Worm (Caenorhabditis elegans) whole organism, L1 larva: Measurements from ENCODE around the gene T16H12.3.
"Not testable (repeated sequence)": the region's sequence is repeated elsewhere in the genome, so short reads cannot be mapped to it uniquely, and the experiment has no call there.

Experiments used
- C16A3.4 ChIP-seq: fragments of 150-350 bp; optimal IDR thresholded peaks from 2 replicates; lab custom pipeline; 2014; ENCODE audit warnings: missing biosample characterization, missing genetic modification characterization
- F16B12.6 ChIP-seq: fragments of 150-350 bp; optimal IDR thresholded peaks from 2 replicates; lab custom pipeline; 2014; ENCODE audit warnings: missing biosample characterization, missing genetic modification characterization
- blmp-1 ChIP-seq: fragments of 150-350 bp; optimal IDR thresholded peaks from 2 replicates; lab custom pipeline; 2014; ENCODE audit warnings: missing biosample characterization, missing genetic modification characterization
- ceh-63 ChIP-seq: fragments of 200-800 bp; sonication (Bioruptor generic); optimal IDR thresholded peaks from 2 replicates; lab custom pipeline; 2018; ENCODE audit warnings: mild to moderate bottlenecking, missing genetic modification characterization, missing compliant biosample characterization
- ceh-82 ChIP-seq, 3 experiments: fragments of 150-350 bp in 1 of 3; sonication (generic microtip) in 2 of 3; optimal IDR thresholded peaks; 2 replicates each; lab custom pipeline; 2014 to 2017; ENCODE audit warnings: missing biosample characterization in 3 of 3, missing genetic modification characterization in 3 of 3
- ces-1 ChIP-seq: fragments of 150-350 bp; optimal IDR thresholded peaks from 2 replicates; lab custom pipeline; 2014; ENCODE audit warnings: missing biosample characterization, missing genetic modification reagents, missing genetic modification characterization
- dpl-1 ChIP-seq, 3 experiments: fragments of 150-350 bp in 2 of 3; sonication (generic microtip) in 1 of 3; optimal IDR thresholded peaks; 2 replicates each; lab custom pipeline; 2014 to 2017; ENCODE audit warnings: missing biosample characterization in 3 of 3, missing genetic modification characterization in 3 of 3, missing genetic modification reagents in 3 of 3
- dsc-1 ChIP-seq: sonication (generic microtip); optimal IDR thresholded peaks from 2 replicates; lab custom pipeline; 2016; ENCODE audit warnings: mild to moderate bottlenecking, missing genetic modification characterization, missing compliant biosample characterization
- efl-1 ChIP-seq, 4 experiments: fragments of 150-350 bp; optimal IDR thresholded peaks in 3 of 4; peaks in 1 of 4; 1 replicate in 1 of 4; 2 replicates in 3 of 4; lab custom pipeline; 2014; ENCODE audit warnings: missing biosample characterization in 2 of 4, missing genetic modification characterization in 2 of 4, missing genetic modification reagents in 2 of 4
- egl-27 ChIP-seq, 2 experiments: fragments of 150-350 bp in 1 of 2; sonication (generic microtip); optimal IDR thresholded peaks; 3 replicates each; lab custom pipeline; 2017 to 2018; ENCODE audit warnings: missing biosample characterization in 2 of 2, missing genetic modification characterization in 2 of 2, missing genetic modification reagents in 2 of 2
- elt-2 ChIP-seq: sonication (generic microtip); optimal IDR thresholded peaks from 2 replicates; lab custom pipeline; 2016; ENCODE audit warnings: missing genetic modification characterization, mild to moderate bottlenecking, inconsistent platforms, missing compliant biosample characterization, missing genetic modification reagents
- elt-3 ChIP-seq, 6 experiments: fragments of 150-350 bp in 1 of 6; sonication (generic microtip); optimal IDR thresholded peaks; 2 replicates each; lab custom pipeline; 2017 to 2018; ENCODE audit warnings: missing biosample characterization in 6 of 6, missing genetic modification characterization in 6 of 6, inconsistent platforms in 1 of 6
- fkh-4 ChIP-seq: sonication (generic microtip); optimal IDR thresholded peaks from 2 replicates; lab custom pipeline; 2016; ENCODE audit warnings: missing compliant biosample characterization, missing genetic modification characterization, borderline replicate concordance
- fkh-8 ChIP-seq: sonication (generic microtip); optimal IDR thresholded peaks from 2 replicates; lab custom pipeline; 2016; ENCODE audit warnings: mild to moderate bottlenecking, missing genetic modification characterization, missing compliant biosample characterization
- fos-1 ChIP-seq: fragments of 150-350 bp; optimal IDR thresholded peaks from 2 replicates; lab custom pipeline; 2014; ENCODE audit warnings: missing biosample characterization, missing genetic modification characterization
- hlh-4 ChIP-seq: sonication (generic microtip); optimal IDR thresholded peaks from 2 replicates; lab custom pipeline; 2016; ENCODE audit warnings: mild to moderate bottlenecking, missing genetic modification characterization, missing compliant biosample characterization
- isw-1 ChIP-seq: fragments of 200-800 bp; sonication (Bioruptor generic); IDR thresholded peaks from 2 replicates; pipeline ENCODE4 v1.3.6; 2022; ENCODE audit warnings: missing genetic modification characterization, missing compliant biosample characterization
- lin-35 ChIP-seq, 2 experiments: fragments of 150-350 bp; optimal IDR thresholded peaks; 2 replicates each; lab custom pipeline; 2014; ENCODE audit warnings: missing biosample characterization in 2 of 2, missing genetic modification characterization in 2 of 2, missing genetic modification reagents in 2 of 2
- lsy-2 ChIP-seq, 2 experiments: fragments of 150-350 bp; optimal IDR thresholded peaks; 2 replicates each; lab custom pipeline; 2014; ENCODE audit warnings: missing biosample characterization in 2 of 2, missing genetic modification characterization in 2 of 2
- mdl-1 ChIP-seq, 2 experiments: fragments of 150-350 bp; optimal IDR thresholded peaks; 2 replicates each; lab custom pipeline; 2014 to 2017; ENCODE audit warnings: missing biosample characterization in 2 of 2, missing genetic modification characterization in 2 of 2, inconsistent platforms in 1 of 2
- mep-1 ChIP-seq: fragments of 150-350 bp; optimal IDR thresholded peaks from 2 replicates; lab custom pipeline; 2014; ENCODE audit warnings: missing biosample characterization, missing genetic modification characterization
- nhr-11 ChIP-seq: fragments of 150-350 bp; optimal IDR thresholded peaks from 2 replicates; lab custom pipeline; 2014; ENCODE audit warnings: missing biosample characterization, missing genetic modification characterization
- nhr-19 ChIP-seq: fragments of 200-800 bp; sonication (Bioruptor generic); conservative IDR thresholded peaks from 2 replicates; pipeline ENCODE4 v1.3.6; 2022; ENCODE audit warnings: missing genetic modification characterization, missing compliant biosample characterization
- nhr-20 ChIP-seq: sonication (generic microtip); optimal IDR thresholded peaks from 2 replicates; lab custom pipeline; 2016; ENCODE audit warnings: mild to moderate bottlenecking, missing genetic modification characterization, missing compliant biosample characterization
- nhr-28 ChIP-seq: fragments of 150-350 bp; optimal IDR thresholded peaks from 2 replicates; lab custom pipeline; 2014; ENCODE audit warnings: missing biosample characterization, missing genetic modification characterization
- nhr-71 ChIP-seq: sonication (generic microtip); optimal IDR thresholded peaks from 2 replicates; lab custom pipeline; 2016; ENCODE audit warnings: mild to moderate bottlenecking, missing genetic modification characterization, moderate library complexity, missing compliant biosample characterization
- nhr-77 ChIP-seq: fragments of 150-350 bp; optimal IDR thresholded peaks from 2 replicates; lab custom pipeline; 2014; ENCODE audit warnings: missing biosample characterization, missing genetic modification characterization
- nhr-84 ChIP-seq: sonication (generic microtip); optimal IDR thresholded peaks from 2 replicates; lab custom pipeline; 2017; ENCODE audit warnings: missing biosample characterization, missing genetic modification characterization
- nhr-85 ChIP-seq: sonication (generic microtip); peaks from one replicate; lab custom pipeline; 2016; ENCODE audit warnings: missing genetic modification characterization, inconsistent platforms, missing compliant biosample characterization
- nhr-90 ChIP-seq: sonication (generic microtip); optimal IDR thresholded peaks from 2 replicates; lab custom pipeline; 2016; ENCODE audit warnings: mild to moderate bottlenecking, missing genetic modification characterization, missing compliant biosample characterization; ENCODE audit not compliant: poor library complexity
- pax-3 ChIP-seq: fragments of 200-800 bp; sonication (Bioruptor generic); optimal IDR thresholded peaks from 2 replicates; lab custom pipeline; 2018; ENCODE audit warnings: mild to moderate bottlenecking, missing genetic modification characterization, moderate library complexity, missing compliant biosample characterization
- skn-1 ChIP-seq: fragments of 150-350 bp; optimal IDR thresholded peaks from 2 replicates; lab custom pipeline; 2014; ENCODE audit warnings: missing biosample characterization, missing genetic modification characterization
- snu-23 ChIP-seq: sonication (generic microtip); optimal IDR thresholded peaks from 2 replicates; lab custom pipeline; 2016; ENCODE audit warnings: missing genetic modification characterization, missing compliant biosample characterization
- sox-4 ChIP-seq: sonication (generic microtip); optimal IDR thresholded peaks from 2 replicates; lab custom pipeline; 2016; ENCODE audit warnings: missing genetic modification characterization, missing compliant biosample characterization
- swsn-7 ChIP-seq: sonication (generic microtip); optimal IDR thresholded peaks from 2 replicates; lab custom pipeline; 2016; ENCODE audit warnings: missing genetic modification characterization, missing compliant biosample characterization
- tbx-2 ChIP-seq: sonication (generic microtip); optimal IDR thresholded peaks from 2 replicates; lab custom pipeline; 2016; ENCODE audit warnings: missing genetic modification characterization, missing compliant biosample characterization
- tlp-1 ChIP-seq: fragments of 150-350 bp; optimal IDR thresholded peaks from 2 replicates; lab custom pipeline; 2014; ENCODE audit warnings: missing biosample characterization, missing genetic modification characterization
- unc-130 ChIP-seq: fragments of 150-350 bp; optimal IDR thresholded peaks from 2 replicates; lab custom pipeline; 2017; ENCODE audit warnings: missing biosample characterization, missing genetic modification characterization, inconsistent platforms
- unc-62 ChIP-seq: fragments of 150-350 bp; optimal IDR thresholded peaks from 2 replicates; lab custom pipeline; 2014; ENCODE audit warnings: missing biosample characterization, missing genetic modification reagents, missing genetic modification characterization
- unc-98 ChIP-seq: fragments of 200-800 bp; sonication (Bioruptor generic); IDR thresholded peaks from 2 replicates; pipeline ENCODE4 v1.3.6; 2022; ENCODE audit warnings: missing genetic modification characterization, missing compliant biosample characterization
- zag-1 ChIP-seq: fragments of 150-350 bp; optimal IDR thresholded peaks from 2 replicates; lab custom pipeline; 2014; ENCODE audit warnings: missing biosample characterization, missing genetic modification characterization
- ztf-11 ChIP-seq, 2 experiments: sonication (generic microtip); optimal IDR thresholded peaks; 2 replicates each; lab custom pipeline; 2016 to 2017; ENCODE audit warnings: missing genetic modification characterization in 2 of 2, missing biosample characterization in 1 of 2, missing compliant biosample characterization in 1 of 2

T16H12.3 gene

ce11 chrIII:10053312-10053711 is 29.8 kb downstream of the T16H12.3 start, which contains the start of gene T16G12.12:
T16G12.12 (plus strand) TSS chrIII:10053612.
- TF ChIP-seq dsc-1, unc-130, nhr-84 (tag; lab: Kevin White, UChicago): not testable (repeated sequence)

ce11 chrIII:10050321-10050720 is 32.8 kb downstream of the T16H12.3 start, which contains the start of gene T16G12.3:
T16G12.3 (plus strand) TSS chrIII:10050621.
- TF ChIP-seq ceh-82 (tag; optimal IDR thresholded peaks at IDR 0.05; lab: Kevin White, UChicago); isw-1; swsn-7: not testable (repeated sequence)

ce11 chrIII:10049682-10050081 is 33.4 kb downstream of the T16H12.3 start, which contains the start of gene T16G12.1:
T16G12.1 (minus strand) TSS chrIII:10049857.
- TF ChIP-seq elt-2 (tag; lab: Kevin White, UChicago) = peak; percentile 61
- no peak for TF ChIP-seq ceh-63 (GFP tag; lab: Kevin White, UChicago)
- TF ChIP-seq, all 84 proteins: peak for 1

ce11 chrIII:10040013-10040412 is 43.1 kb downstream of the T16H12.3 start, which contains the start of gene T16G12.7:
T16G12.7 (minus strand) TSS chrIII:10040113.
- TF ChIP-seq zag-1 (tag; lab: Kevin White, UChicago) (no peak), nhr-19 (GFP tag; lab: Robert Waterston, UW) (no peak), isw-1 (no peak), fkh-4 (tag; lab: Kevin White, UChicago) (no peak), nhr-77 (tag; lab: Kevin White, UChicago) (no peak), F16B12.6 (no peak), tlp-1 (tag; lab: Kevin White, UChicago) (no peak), ces-1 (GFP tag; lab: Kevin White, UChicago) (no peak), nhr-85 (tag; lab: Kevin White, UChicago) (no peak)
- TF ChIP-seq, all 84 proteins: peak for 0

DNA sequence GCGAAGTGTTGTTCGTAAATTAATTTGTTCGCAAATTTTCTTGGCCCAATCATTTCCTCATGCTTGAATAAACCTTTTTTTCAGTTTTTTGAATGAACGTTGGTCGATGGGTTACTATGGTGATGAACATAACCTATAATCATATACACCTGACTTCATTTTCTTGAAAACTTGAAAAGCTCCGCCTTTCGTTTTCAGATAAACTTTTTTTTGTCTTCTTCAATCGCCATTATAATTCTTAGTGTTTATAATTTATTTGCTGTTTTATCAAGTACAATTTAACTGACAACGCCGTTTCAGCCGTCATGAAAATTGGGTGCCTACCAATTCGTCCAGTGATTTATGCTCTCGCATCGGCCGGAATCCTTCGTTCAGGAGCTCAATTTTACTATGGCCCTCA is 45.9 kb downstream of the T16H12.3 start, which contains the start of gene M04D8.7:
M04D8.7 (plus strand) TSS at position 301 of the 400 bp plus-strand sequence.
- no peak for TF ChIP-seq blmp-1 (tag; lab: Kevin White, UChicago)
- no peak for TF ChIP-seq unc-98 (GFP tag; lab: Robert Waterston, UW)
- peak; percentile 41 for TF ChIP-seq fkh-8 (tag; lab: Kevin White, UChicago)
- no peak for TF ChIP-seq egl-27 (tag; optimal IDR thresholded peaks at IDR 0.05; lab: Kevin White, UChicago)
- TF ChIP-seq snu-23 (GFP tag; lab: Kevin White, UChicago) = no peak
- TF ChIP-seq elt-3 (tag; optimal IDR thresholded peaks at IDR 0.05; lab: Kevin White, UChicago) = no peak
- no peak for TF ChIP-seq lsy-2 (tag; optimal IDR thresholded peaks at IDR 0.05; lab: Kevin White, UChicago)
- TF ChIP-seq fos-1 (tag; lab: Kevin White, UChicago) = no peak
- TF ChIP-seq nhr-19 (GFP tag; lab: Robert Waterston, UW) = no peak
- TF ChIP-seq mdl-1 (tag; optimal IDR thresholded peaks at IDR 0.05; lab: Kevin White, UChicago) = no peak
- no peak for TF ChIP-seq F16B12.6
- no peak for TF ChIP-seq nhr-11
- TF ChIP-seq nhr-71 (tag; lab: Kevin White, UChicago) = peak; percentile 12
- TF ChIP-seq ztf-11 (tag; optimal IDR thresholded peaks at IDR 0.05; lab: Kevin White, UChicago) = no peak
- TF ChIP-seq unc-62 = no peak

DNA sequence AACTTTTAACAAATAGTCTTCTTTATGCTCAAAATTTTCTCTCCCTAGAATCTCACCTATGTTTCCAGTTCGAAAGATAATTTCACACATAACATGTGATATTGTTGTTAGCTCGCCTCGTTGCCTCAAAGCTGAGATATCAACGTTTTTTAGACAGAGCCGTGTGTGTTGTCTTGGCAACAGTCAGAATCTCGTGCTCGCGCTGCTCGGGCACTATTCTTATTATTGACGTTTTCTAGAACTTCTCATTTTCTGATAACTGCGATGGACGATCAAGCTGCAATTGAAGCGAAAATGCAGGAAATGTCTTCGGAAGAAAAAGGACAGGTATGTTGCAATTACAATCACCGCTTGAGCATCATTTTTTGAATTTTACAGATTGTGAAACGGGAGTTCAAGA is 47.3 kb downstream of the T16H12.3 start, which contains the start of gene xbx-3:
xbx-3 (plus strand) TSS at position 163 of the 400 bp plus-strand sequence.
- TF ChIP-seq pax-3 (peak; percentile 29), efl-1 (optimal IDR thresholded peaks at IDR 0.05; lab: Kevin White, UChicago) (no peak), efl-1 (GFP tag; optimal IDR thresholded peaks at IDR 0.05 in 1 of 2; lab: Kevin White, UChicago) (no peak), C16A3.4 (tag; lab: Kevin White, UChicago) (no peak), nhr-71 (tag; lab: Kevin White, UChicago) (peak; percentile 84), nhr-84 (tag; lab: Kevin White, UChicago) (no peak), mdl-1 (tag; optimal IDR thresholded peaks at IDR 0.05; lab: Kevin White, UChicago) (no peak), nhr-20 (tag; lab: Kevin White, UChicago) (peak; percentile 13), tbx-2 (tag; lab: Kevin White, UChicago) (no peak), nhr-90 (tag; lab: Kevin White, UChicago) (no peak), swsn-7 (peak; percentile 44), skn-1 (tag; lab: Kevin White, UChicago) (no peak), unc-62 (no peak), mep-1 (tag; lab: Kevin White, UChicago) (peak; percentile 20), dpl-1 (GFP tag; optimal IDR thresholded peaks at IDR 0.05; lab: Kevin White, UChicago) (no peak), hlh-4 (tag; lab: Kevin White, UChicago) (no peak), nhr-28 (no peak), lin-35 (GFP tag; optimal IDR thresholded peaks at IDR 0.05; lab: Kevin White, UChicago) (no peak), sox-4 (tag; lab: Kevin White, UChicago) (peak; percentile 84)
